Worm (Caenorhabditis elegans) whole organism, L2 larva: ENCODE measurements around the gene Y105C5A.1268.

Experiments used
- ama-1 ChIP-seq: fragments of 150-350 bp; optimal IDR thresholded peaks from 2 replicates; lab custom pipeline; 2018; ENCODE audit warnings: inconsistent platforms
- ceh-16 ChIP-seq: fragments of 150-350 bp; optimal IDR thresholded peaks from 2 replicates; lab custom pipeline; 2014; ENCODE audit warnings: missing biosample characterization, missing genetic modification characterization
- gmeb-1 ChIP-seq: fragments of 150-350 bp; optimal IDR thresholded peaks from 2 replicates; lab custom pipeline; 2014; ENCODE audit warnings: missing biosample characterization, missing genetic modification characterization
- snpc-4 ChIP-seq: fragments of 150-350 bp; optimal IDR thresholded peaks from 2 replicates; lab custom pipeline; 2014; ENCODE audit warnings: missing biosample characterization, missing genetic modification characterization
- unc-55 ChIP-seq: fragments of 150-350 bp; sonication (generic microtip); optimal IDR thresholded peaks from 3 replicates; lab custom pipeline; 2014; ENCODE audit warnings: missing biosample characterization, missing genetic modification reagents, missing genetic modification characterization
- unc-62 ChIP-seq: fragments of 150-350 bp; optimal IDR thresholded peaks from 2 replicates; lab custom pipeline; 2014; ENCODE audit warnings: missing biosample characterization, missing genetic modification reagents, missing genetic modification characterization
- ztf-1 ChIP-seq: fragments of 200-800 bp; sonication (Bioruptor generic); conservative IDR thresholded peaks from 2 replicates; pipeline ENCODE4 v1.3.6; 2022; ENCODE audit warnings: missing genetic modification characterization, missing compliant biosample characterization
- ztf-11 ChIP-seq: sonication (generic microtip); optimal IDR thresholded peaks from 2 replicates; lab custom pipeline; 2017; ENCODE audit warnings: missing biosample characterization, missing genetic modification characterization

DNA sequence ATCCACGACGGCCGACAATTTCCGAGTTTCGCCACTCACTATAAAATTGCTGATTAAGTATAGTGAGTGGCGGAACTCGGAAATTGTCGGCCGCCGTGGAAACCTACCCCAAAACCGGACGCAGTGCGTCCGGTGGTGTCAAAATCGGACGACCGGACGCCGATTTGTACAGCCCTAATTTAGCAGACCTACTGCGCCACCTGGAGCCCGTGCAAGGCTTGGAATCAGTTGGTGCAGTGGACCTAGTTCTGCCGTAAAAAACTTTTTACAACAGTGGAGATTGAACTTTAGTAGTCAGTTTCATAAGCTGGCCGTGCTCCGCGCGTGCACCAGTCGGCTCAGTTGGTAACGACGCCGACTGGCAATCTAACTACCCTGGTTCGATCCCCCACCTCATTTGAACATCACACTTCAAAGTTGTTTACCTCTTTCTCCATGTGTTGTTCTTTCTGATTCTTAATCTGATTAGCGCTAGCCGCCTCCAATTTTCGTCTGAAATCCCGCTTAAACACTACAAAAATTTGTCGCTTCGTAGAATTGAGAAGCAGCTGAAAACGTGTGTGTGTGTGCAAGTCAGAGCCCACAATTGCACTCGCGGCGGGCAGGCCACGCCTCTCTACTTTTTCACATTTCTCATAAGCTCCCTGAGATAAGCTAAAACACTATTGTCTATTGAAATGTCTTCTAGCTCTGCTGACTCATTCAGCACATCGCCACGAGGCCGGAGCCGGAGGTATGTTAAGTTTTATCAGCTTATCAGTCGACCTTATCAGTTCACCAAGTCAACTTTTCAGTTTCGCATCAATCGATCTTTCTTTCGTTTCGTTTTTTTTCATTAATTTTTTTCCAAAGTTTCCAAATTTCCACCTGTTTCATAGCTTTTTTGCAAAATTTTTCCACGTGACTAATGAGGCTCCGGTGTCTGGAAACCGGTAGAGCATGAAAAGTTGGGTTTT is 42.5 kb upstream of the Y105C5A.1268 start, which contains the start of gene Y105C5A.15:
- no peak for TF ChIP-seq ztf-1
- TF ChIP-seq ztf-11 (tag; lab: Kevin White, UChicago), result no peak
- TF ChIP-seq ceh-16 (tag; lab: Kevin White, UChicago), result no peak
- TF ChIP-seq unc-62 (GFP tag; lab: Kevin White, UChicago), result no peak
- no peak for TF ChIP-seq gmeb-1 (tag; lab: Kevin White, UChicago)
- TF ChIP-seq ama-1 (lab: Kevin White, UChicago), result no peak
- TF ChIP-seq unc-55 (GFP tag; lab: Kevin White, UChicago), result no peak
- TF ChIP-seq snpc-4 (tag; lab: Kevin White, UChicago), result no peak
